Worm (Caenorhabditis elegans): Measurements from ENCODE around the gene acl-14.

DNA sequence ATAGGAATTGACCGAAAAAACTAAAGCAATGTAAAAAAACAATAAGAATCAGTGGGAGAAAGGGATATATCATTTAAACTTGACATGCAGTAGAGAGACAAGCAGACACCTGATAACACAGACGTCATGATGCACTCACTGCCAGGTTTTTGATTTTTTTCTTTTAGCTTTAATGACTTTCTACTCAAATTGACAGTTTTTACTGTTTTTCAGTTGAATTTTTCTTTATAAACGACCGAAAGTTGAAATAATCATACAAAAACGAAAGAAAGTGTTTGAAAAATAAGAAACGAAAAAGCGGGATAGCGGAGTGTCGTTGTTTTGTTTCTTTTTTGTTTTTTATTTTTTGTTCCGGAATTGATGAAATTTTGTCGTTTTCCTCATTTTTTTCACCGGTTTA, 785 bp upstream of the acl-14 start, which contains the start of gene ucp-4:
- TF ChIP-seq rbr-2 (tag; optimal IDR thresholded peaks at IDR 0.05) (no peak), egl-27 (tag; optimal IDR thresholded peaks at IDR 0.05) (no peak), dmd-6 (GFP tag; IDR thresholded peaks at IDR 0.05) (peak; percentile 75), unc-62 (GFP tag; optimal IDR thresholded peaks at IDR 0.05 in 1 of 2) (peak in 1 of 2 experiments; percentile 30), unc-62 (tag; optimal IDR thresholded peaks at IDR 0.05) (no peak), aly-2 (tag; optimal IDR thresholded peaks at IDR 0.05) (no peak), nhr-25 (tag; optimal IDR thresholded peaks at IDR 0.05; ENCODE audit: borderline replicate concordance, insufficient read depth) (no peak), mep-1 (tag; optimal IDR thresholded peaks at IDR 0.05) (no peak), aha-1 (tag) (no peak), zip-11 (GFP tag; IDR thresholded peaks at IDR 0.05) (no peak), unc-39 (tag; optimal IDR thresholded peaks at IDR 0.05) (no peak), ama-1 (optimal IDR thresholded peaks at IDR 0.05) (no peak)
